Worm (Caenorhabditis elegans): Measurements from ENCODE around the gene Y57G11C.1130.

DNA sequence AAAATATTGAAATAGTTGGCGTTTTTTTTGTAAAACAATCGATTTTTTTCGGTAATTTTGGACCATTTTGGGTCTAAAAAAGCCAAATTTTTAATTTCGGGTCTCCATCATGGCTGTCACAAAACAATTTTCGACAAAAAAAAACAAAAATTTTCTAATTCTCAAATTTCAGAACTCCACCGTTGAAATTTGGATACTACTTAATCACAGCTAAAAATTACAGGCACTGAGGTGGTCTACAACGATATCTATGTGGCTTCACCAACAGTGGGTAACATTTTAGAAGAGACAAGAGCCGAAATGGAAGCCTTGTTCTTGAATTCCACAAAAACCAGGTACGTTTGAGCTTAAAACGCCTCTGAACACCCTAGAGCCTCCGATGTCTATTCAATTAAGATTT, 20.0 kb downstream of the Y57G11C.1130 start, which contains the start of gene Y57G11C.1142:
- TF ChIP-seq nhr-237 (tag; optimal IDR thresholded peaks at IDR 0.05): no peak
- no peak for TF ChIP-seq lsy-2 (tag; optimal IDR thresholded peaks at IDR 0.05)
- TF ChIP-seq lin-15B (tag; optimal IDR thresholded peaks at IDR 0.05): no peak
- TF ChIP-seq hlh-4 (tag; optimal IDR thresholded peaks at IDR 0.05): no peak
- no peak for TF ChIP-seq nhr-12 (tag; optimal IDR thresholded peaks at IDR 0.05)
- TF ChIP-seq nhr-77 (tag; optimal IDR thresholded peaks at IDR 0.05): no peak
- TF ChIP-seq elt-3 (tag; optimal IDR thresholded peaks at IDR 0.05): no peak
- no peak for TF ChIP-seq alr-1 (tag; optimal IDR thresholded peaks at IDR 0.05; ENCODE audit: borderline replicate concordance)
- TF ChIP-seq elt-2 (tag; optimal IDR thresholded peaks at IDR 0.05): no peak
- TF ChIP-seq C04F5.9 (tag; optimal IDR thresholded peaks at IDR 0.05): no peak
- TF ChIP-seq blmp-1 (tag; optimal IDR thresholded peaks at IDR 0.05): no peak
- TF ChIP-seq unc-98 (GFP tag; IDR thresholded peaks at IDR 0.05): no peak
- TF ChIP-seq ztf-11 (tag; optimal IDR thresholded peaks at IDR 0.05): no peak
